Worm (Caenorhabditis elegans): ENCODE results near the gene ZC513.3.

DNA sequence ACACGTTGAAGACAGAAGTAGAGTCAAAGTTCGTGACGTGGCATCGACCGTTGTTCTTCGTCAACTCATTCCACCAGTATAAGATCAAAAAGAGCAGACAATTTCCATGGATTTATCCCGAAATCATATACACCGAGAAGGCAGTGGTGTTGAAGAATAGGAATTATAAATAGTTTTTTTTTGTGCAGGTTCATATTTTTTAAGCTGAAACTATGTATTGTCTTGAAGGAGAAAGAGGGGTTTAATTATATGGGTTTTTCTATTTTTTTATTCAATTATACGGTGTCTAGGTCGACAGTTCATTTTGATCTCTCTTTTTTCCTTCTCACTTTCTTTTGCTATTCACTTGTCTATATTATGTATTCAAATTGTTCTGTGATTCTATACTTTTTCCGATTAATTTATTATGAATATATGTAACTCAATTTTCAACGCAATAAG, 7.7 kb upstream of the ZC513.3 start:
- TF ChIP-seq ztf-11 (tag; optimal IDR thresholded peaks at IDR 0.05): no peak
- no peak for TF ChIP-seq nhr-28 (tag; optimal IDR thresholded peaks at IDR 0.05)

All from whole organism, mixed stage, embryonic.